Fruit fly (Drosophila melanogaster) S2 (cell line): ENCODE measurements around the gene gfzf.

Source experiments
- CG8478 ChIP-seq: fragments of >200 bp; optimal IDR thresholded peaks from 2 replicates; lab custom pipeline; 2018
- CTCF ChIP-seq, 2 experiments: fragments of >200 bp; optimal IDR thresholded peaks; 2 replicates each; lab custom pipeline; 2018

DNA sequence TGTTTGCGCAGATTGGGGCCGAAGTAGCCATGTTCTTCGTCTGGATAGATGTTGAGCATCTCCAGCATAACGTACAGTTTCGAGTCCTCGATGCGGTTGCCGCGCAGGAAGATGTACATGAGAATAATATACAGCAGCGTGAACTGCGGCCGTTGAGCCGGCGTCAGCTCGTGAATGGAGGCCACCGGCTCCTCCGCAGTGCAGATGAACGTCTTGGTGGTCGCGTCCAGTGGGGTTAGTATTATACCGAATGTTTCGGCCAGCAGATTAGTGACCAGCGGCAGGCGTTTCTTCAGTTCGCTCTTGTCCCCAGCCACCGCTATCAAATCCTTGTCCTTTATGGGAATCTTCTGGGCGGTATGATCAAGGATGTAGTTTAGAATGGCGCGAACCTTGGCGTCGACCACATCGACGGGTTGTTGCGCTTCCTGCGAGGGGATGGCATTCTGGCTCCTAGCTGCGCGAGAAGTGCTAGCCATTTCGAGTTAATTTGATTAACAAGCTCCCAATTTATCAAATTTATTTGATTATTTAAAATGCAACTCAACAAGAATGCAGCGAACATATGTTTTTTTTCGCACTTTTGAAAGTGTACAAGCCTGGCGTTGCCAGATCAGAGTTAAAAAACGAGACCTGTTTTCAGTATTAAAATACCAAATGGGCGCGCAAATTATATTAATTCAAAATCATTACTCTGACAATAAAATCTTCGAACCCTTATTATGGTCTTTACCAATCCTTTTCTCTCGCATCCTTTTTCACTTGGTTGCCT, 4.0 kb upstream of the gfzf start, which contains the start of gene MAGE:
- no peak for TF ChIP-seq CTCF (optimal IDR thresholded peaks at IDR 0.05; lab: Kevin White, UChicago)
- TF ChIP-seq CG8478 (lab: Kevin White, UChicago): no peak
